Worm (Caenorhabditis elegans): ENCODE measurements around the gene Y39F10C.3.

Gene Y39F10C.3

DNA sequence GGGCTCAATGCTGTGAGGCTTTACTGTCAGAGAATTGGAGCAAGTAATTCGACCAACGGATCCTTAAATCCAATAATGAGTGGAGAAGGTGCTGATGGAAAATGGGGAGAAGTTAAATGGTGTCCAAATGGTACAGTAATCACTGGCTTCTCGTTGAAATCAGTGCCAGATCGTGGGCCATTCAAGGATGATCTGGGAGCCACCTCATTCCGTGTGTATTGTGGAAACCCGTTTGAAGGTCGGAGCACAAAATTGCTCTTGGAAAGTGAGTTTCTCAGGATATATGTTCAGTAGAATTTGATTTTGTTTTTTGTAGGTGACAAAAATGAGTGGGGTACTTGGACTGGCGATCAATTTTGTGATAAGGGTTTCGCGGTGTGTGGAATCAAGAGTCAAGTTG is 1.6 kb downstream of the Y39F10C.3 start:
- TF ChIP-seq crh-2 (tag; optimal IDR thresholded peaks at IDR 0.05) (no peak), dmd-4 (tag; optimal IDR thresholded peaks at IDR 0.05) (no peak), ceh-82 (tag; optimal IDR thresholded peaks at IDR 0.05) (no peak)

DNA sequence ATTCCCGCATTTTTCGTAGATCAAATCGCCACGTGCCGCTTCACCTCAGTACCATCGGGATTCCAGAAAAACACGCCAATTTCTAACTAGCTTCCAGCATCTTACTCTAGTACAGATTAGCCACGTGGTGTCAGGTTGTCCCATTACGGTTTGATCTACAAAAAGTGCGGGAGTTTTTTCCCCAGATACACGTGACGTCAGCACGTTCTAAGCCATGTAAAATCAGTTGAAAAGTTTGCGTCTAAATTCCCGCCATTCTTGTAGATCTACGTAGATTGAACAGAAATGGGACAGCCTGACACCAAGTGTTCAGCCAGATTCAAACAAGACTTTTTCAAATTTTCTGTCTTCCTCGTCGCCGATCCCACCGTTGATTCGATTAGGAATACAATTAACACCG is 4.4 kb downstream of the Y39F10C.3 start, which contains the start of gene T02H6.9:
TSS of gene T02H6.9 (plus strand) at position 301 of the 400 bp plus-strand sequence.
- TF ChIP-seq Y55F3AM.14 (GFP tag; optimal IDR thresholded peaks at IDR 0.05), result no peak
- no peak for TF ChIP-seq peb-1 (tag; optimal IDR thresholded peaks at IDR 0.05)
- TF ChIP-seq mbf-1 (tag; optimal IDR thresholded peaks at IDR 0.05), result no peak
- TF ChIP-seq sma-9 (GFP tag; optimal IDR thresholded peaks at IDR 0.05), result no peak
- no peak for TF ChIP-seq sma-9 (tag; optimal IDR thresholded peaks at IDR 0.05)
- no peak for TF ChIP-seq nhr-25 (tag; optimal IDR thresholded peaks at IDR 0.05)

DNA sequence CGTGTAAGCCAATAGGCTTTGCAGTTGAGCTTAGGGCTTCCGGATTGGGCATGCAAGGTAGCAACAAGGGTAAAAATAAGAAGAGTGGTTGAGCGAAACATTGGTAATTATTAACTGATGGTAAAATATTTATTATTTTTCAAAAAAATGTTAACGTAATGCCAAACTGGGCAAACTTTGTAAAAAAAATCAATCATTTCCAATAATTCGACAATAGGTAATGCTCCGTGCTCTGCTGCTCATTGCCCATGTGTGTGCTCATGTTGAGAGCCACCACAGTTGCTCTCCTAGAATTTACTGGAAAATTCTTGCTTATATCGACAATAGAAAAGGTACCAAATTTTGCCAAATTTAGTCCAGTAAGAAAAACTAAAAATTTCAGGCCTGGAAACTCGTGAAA is 6.4 kb downstream of the Y39F10C.3 start, which contains the start of the genes T02H6.10 and T02H6.8:
TSS of gene T02H6.10 (minus strand) at position 101 of the 400 bp plus-strand sequence.
TSS of gene T02H6.8 (plus strand) at position 221 of the 400 bp plus-strand sequence.
- TF ChIP-seq nhr-11 (tag; optimal IDR thresholded peaks at IDR 0.05) (no peak), unc-62 (GFP tag; optimal IDR thresholded peaks at IDR 0.05) (no peak), zag-1 (tag; optimal IDR thresholded peaks at IDR 0.05) (no peak), nhr-237 (tag; optimal IDR thresholded peaks at IDR 0.05) (no peak), F13H6.1 (tag; optimal IDR thresholded peaks at IDR 0.05) (no peak), sma-9 (GFP tag; optimal IDR thresholded peaks at IDR 0.05) (no peak), sma-9 (tag; optimal IDR thresholded peaks at IDR 0.05) (no peak)

- TF ChIP-seq nhr-129 (tag; optimal IDR thresholded peaks at IDR 0.05) (no peak), nhr-21 (tag; optimal IDR thresholded peaks at IDR 0.05) (no peak), C34F6.9 (tag; optimal IDR thresholded peaks at IDR 0.05) (no peak), elt-3 (tag; optimal IDR thresholded peaks at IDR 0.05) (no peak), sma-3 (GFP tag; optimal IDR thresholded peaks at IDR 0.05) (no peak), Y55F3AM.14 (GFP tag; optimal IDR thresholded peaks at IDR 0.05) (no peak)
Measured at ce11 chrII:682326-682725, 8.1 kb downstream of the Y39F10C.3 start, which contains the start of gene T02H6.7. TSS of gene T02H6.7 (plus strand) at chrII:682626.

ce11 chrII:683467-683866 is 9.3 kb downstream of the Y39F10C.3 start, which contains the start of gene T02H6.6:
TSS of gene T02H6.6 (plus strand) at chrII:683767.
- no peak for TF ChIP-seq snpc-4 (tag; optimal IDR thresholded peaks at IDR 0.05)
- TF ChIP-seq dmd-4 (tag; optimal IDR thresholded peaks at IDR 0.05), result no peak
- no peak for TF ChIP-seq C34F6.9 (tag; optimal IDR thresholded peaks at IDR 0.05)

ce11 chrII:684811-685210 is 10.6 kb downstream of the Y39F10C.3 start, which contains the start of gene T02H6.5:
TSS of gene T02H6.5 (plus strand) at chrII:685111.
- TF ChIP-seq lin-39 (tag; optimal IDR thresholded peaks at IDR 0.05), result no peak

- no peak for TF ChIP-seq elt-1 (tag; optimal IDR thresholded peaks at IDR 0.05)
- no peak for TF ChIP-seq ztf-4 (tag; optimal IDR thresholded peaks at IDR 0.05)
- TF ChIP-seq sem-4 (tag; optimal IDR thresholded peaks at IDR 0.05), result no peak
- TF ChIP-seq sma-9 (GFP tag; optimal IDR thresholded peaks at IDR 0.05), result no peak
- TF ChIP-seq sma-9 (tag; optimal IDR thresholded peaks at IDR 0.05), result no peak
- no peak for TF ChIP-seq ztf-1 (GFP tag; conservative IDR thresholded peaks at IDR 0.05)
- TF ChIP-seq nhr-237 (tag; optimal IDR thresholded peaks at IDR 0.05), result no peak
- no peak for TF ChIP-seq aly-2 (tag; optimal IDR thresholded peaks at IDR 0.05)
- no peak for TF ChIP-seq alr-1 (tag; optimal IDR thresholded peaks at IDR 0.05)
- no peak for TF ChIP-seq crh-2 (tag; optimal IDR thresholded peaks at IDR 0.05)
- no peak for TF ChIP-seq blmp-1 (tag; optimal IDR thresholded peaks at IDR 0.05; ENCODE audit: insufficient read depth)
- TF ChIP-seq ama-1 (optimal IDR thresholded peaks at IDR 0.05), result no peak
- TF ChIP-seq C34F6.9 (tag; optimal IDR thresholded peaks at IDR 0.05), result no peak
- TF ChIP-seq nhr-12 (tag; optimal IDR thresholded peaks at IDR 0.05), result no peak
- no peak for TF ChIP-seq unc-55 (GFP tag; optimal IDR thresholded peaks at IDR 0.05)
- no peak for TF ChIP-seq egl-27 (tag; optimal IDR thresholded peaks at IDR 0.05)
- no peak for TF ChIP-seq nhr-25 (tag; optimal IDR thresholded peaks at IDR 0.05)
- TF ChIP-seq elt-3 (tag; optimal IDR thresholded peaks at IDR 0.05), result no peak
- no peak for TF ChIP-seq unc-39 (tag; optimal IDR thresholded peaks at IDR 0.05)
- TF ChIP-seq sma-3 (GFP tag; optimal IDR thresholded peaks at IDR 0.05), result no peak
- TF ChIP-seq nhr-21 (tag; optimal IDR thresholded peaks at IDR 0.05), result no peak
Measured at ce11 chrII:689749-690148, 15.5 kb downstream of the Y39F10C.3 start, which contains the start of gene T02H6.4. TSS of gene T02H6.4 (plus strand) at chrII:690049.

Data from whole organism, L2 larva.